Worm (Caenorhabditis elegans): ENCODE data around the gene emg-1.

emg-1 gene

ce11 chrIII:10599699-10600098 is 49.6 kb upstream of the emg-1 start (continued):
- no peak for TF ChIP-seq somi-1 (GFP tag; optimal IDR thresholded peaks at IDR 0.05)
- TF ChIP-seq F37B4.10 (GFP tag; IDR thresholded peaks at IDR 0.05) = no peak
- no peak for TF ChIP-seq B0261.1 (tag; optimal IDR thresholded peaks at IDR 0.05)
- TF ChIP-seq dpff-1 (tag; optimal IDR thresholded peaks at IDR 0.05) = no peak
- TF ChIP-seq madf-8 (GFP tag; conservative IDR thresholded peaks at IDR 0.05) = no peak
- TF ChIP-seq nhr-80 (tag; optimal IDR thresholded peaks at IDR 0.05) = peak; percentile 70
- TF ChIP-seq cebp-1 (GFP tag; IDR thresholded peaks at IDR 0.05) = peak; percentile 59; the same call in 1 of the 2 replicates
- TF ChIP-seq cebp-1 (tag; optimal IDR thresholded peaks at IDR 0.05) = peak; percentile 92
- TF ChIP-seq Y67H2A.10 (GFP tag; conservative IDR thresholded peaks at IDR 0.05) = no peak
- TF ChIP-seq hlh-26 (GFP tag; conservative IDR thresholded peaks at IDR 0.05) = no peak
- no peak for TF ChIP-seq repo-1 (tag; optimal IDR thresholded peaks at IDR 0.05)
- no peak for TF ChIP-seq F39B2.1 (GFP tag; IDR thresholded peaks at IDR 0.05)
- no peak for TF ChIP-seq fkh-3 (tag; optimal IDR thresholded peaks at IDR 0.05)
- TF ChIP-seq ets-4 (GFP tag; optimal IDR thresholded peaks at IDR 0.05) = no peak
- TF ChIP-seq F52B5.7 (tag; optimal IDR thresholded peaks at IDR 0.05) = no peak
- no peak for TF ChIP-seq F10E7.11 (tag; optimal IDR thresholded peaks at IDR 0.05)
- 0 out of 2 replicates have a peak, but pooled peaks have one; percentile 9 for TF ChIP-seq ceh-100 (GFP tag; IDR thresholded peaks at IDR 0.05)
- no peak for TF ChIP-seq akir-1 (GFP tag; optimal IDR thresholded peaks at IDR 0.05)
- TF ChIP-seq Y56A3A.18 (GFP tag; IDR thresholded peaks at IDR 0.05) = no peak
- TF ChIP-seq K12H6.12 (tag; optimal IDR thresholded peaks at IDR 0.05) = peak; percentile 29
- no peak for TF ChIP-seq D2030.7 (GFP tag; IDR thresholded peaks at IDR 0.05)
- TF ChIP-seq snpc-3.4 (tag; optimal IDR thresholded peaks at IDR 0.05) = no peak
- TF ChIP-seq unc-62 (GFP tag; optimal IDR thresholded peaks at IDR 0.05) = no peak
- TF ChIP-seq aptf-2 (GFP tag; conservative IDR thresholded peaks at IDR 0.05) = no peak
- no peak for TF ChIP-seq ceh-79 (tag; optimal IDR thresholded peaks at IDR 0.05)
- TF ChIP-seq bed-2 (GFP tag; IDR thresholded peaks at IDR 0.05) = no peak
- TF ChIP-seq tbx-9 (tag; optimal IDR thresholded peaks at IDR 0.05; ENCODE audit: borderline replicate concordance) = no peak
- no peak for TF ChIP-seq egrh-3 (GFP tag; IDR thresholded peaks at IDR 0.05)
- no peak for TF ChIP-seq T07F8.4 (tag; optimal IDR thresholded peaks at IDR 0.05)
- TF ChIP-seq rpc-1 (optimal IDR thresholded peaks at IDR 0.05) = no peak
- no peak for TF ChIP-seq rpc-1 (tag; optimal IDR thresholded peaks at IDR 0.05)
- 0 out of 2 replicates have a peak, but pooled peaks have one; percentile 28 for TF ChIP-seq B0336.3 (GFP tag; IDR thresholded peaks at IDR 0.05)
- no peak for TF ChIP-seq ztf-6 (GFP tag; IDR thresholded peaks at IDR 0.05)
- TF ChIP-seq efl-1 (GFP tag; optimal IDR thresholded peaks at IDR 0.05) = no peak
- TF ChIP-seq nfyb-1 (GFP tag; IDR thresholded peaks at IDR 0.05) = no peak
- TF ChIP-seq lin-54 (GFP tag; optimal IDR thresholded peaks at IDR 0.05) = peak; percentile 28
- TF ChIP-seq mes-4 (tag; optimal IDR thresholded peaks at IDR 0.05) = no peak
- TF ChIP-seq ceh-27 (GFP tag; optimal IDR thresholded peaks at IDR 0.05) = no peak
- TF ChIP-seq hsf-1 (GFP tag; IDR thresholded peaks at IDR 0.05) = no peak
- no peak for TF ChIP-seq zfh-2 (GFP tag; conservative IDR thresholded peaks at IDR 0.05)
- no peak for TF ChIP-seq Y79H2A.3 (GFP tag; conservative IDR thresholded peaks at IDR 0.05)
- no peak for TF ChIP-seq madf-6 (GFP tag; IDR thresholded peaks at IDR 0.05)
- no peak for TF ChIP-seq ekl-4 (GFP tag; IDR thresholded peaks at IDR 0.05)
- TF ChIP-seq him-1 (tag; optimal IDR thresholded peaks at IDR 0.05) = no peak
- TF ChIP-seq ceh-40 (GFP tag; IDR thresholded peaks at IDR 0.05) = no peak
- TF ChIP-seq hmg-1.2 (GFP tag; IDR thresholded peaks at IDR 0.05) = peak; percentile 49; the same call in 1 of the 2 replicates
- no peak for TF ChIP-seq nfya-1 (tag; optimal IDR thresholded peaks at IDR 0.05; ENCODE audit: borderline replicate concordance, insufficient read depth)
- no peak for TF ChIP-seq xnd-1 (tag; optimal IDR thresholded peaks at IDR 0.05)
- TF ChIP-seq nhr-120 (GFP tag; IDR thresholded peaks at IDR 0.05) = no peak
- no peak for TF ChIP-seq lin-35 (GFP tag; optimal IDR thresholded peaks at IDR 0.05)

All from whole organism, young adult.